Worm (Caenorhabditis elegans) whole organism, mixed stage, embryonic: ENCODE measurements around the gene C47A4.1.
A peak's percentile ranks its signal among the peaks of the same experiment; 100 is the strongest.

Source experiments
- M03D4.4 ChIP-seq: sonication (generic microtip); optimal IDR thresholded peaks from 2 replicates; lab custom pipeline; 2017; ENCODE audit warnings: mild to moderate bottlenecking, missing genetic modification characterization, missing compliant biosample characterization
- bed-3 ChIP-seq: fragments of 200-800 bp; sonication (Bioruptor generic); optimal IDR thresholded peaks from 3 replicates; lab custom pipeline; 2018; ENCODE audit warnings: mild to moderate bottlenecking, missing genetic modification characterization, moderate library complexity, missing compliant biosample characterization
- blmp-1 ChIP-seq: fragments of 150-350 bp; optimal IDR thresholded peaks from 2 replicates; lab custom pipeline; 2014; ENCODE audit warnings: missing biosample characterization, missing genetic modification characterization
- ceh-39 ChIP-seq: fragments of 150-350 bp; optimal IDR thresholded peaks from 2 replicates; lab custom pipeline; 2014; ENCODE audit warnings: missing biosample characterization, missing genetic modification characterization
- ceh-43 ChIP-seq: fragments of 200-800 bp; sonication (Bioruptor generic); optimal IDR thresholded peaks from 2 replicates; lab custom pipeline; 2018; ENCODE audit warnings: mild to moderate bottlenecking, missing genetic modification characterization, moderate library complexity, missing compliant biosample characterization
- ceh-83 ChIP-seq: fragments of 200-800 bp; sonication (Bioruptor generic); optimal IDR thresholded peaks from 2 replicates; lab custom pipeline; 2018; ENCODE audit warnings: mild to moderate bottlenecking, missing genetic modification characterization, missing compliant biosample characterization
- elt-1 ChIP-seq: sonication (generic microtip); optimal IDR thresholded peaks from 2 replicates; lab custom pipeline; 2017; ENCODE audit warnings: missing genetic modification characterization, mild to moderate bottlenecking, missing compliant biosample characterization, antibody characterized with exemption, moderate library complexity, borderline replicate concordance; ENCODE audit not compliant: insufficient read depth
- elt-3 ChIP-seq: fragments of 150-350 bp; optimal IDR thresholded peaks from 2 replicates; lab custom pipeline; 2014; ENCODE audit warnings: missing biosample characterization, missing genetic modification characterization
- flh-1 ChIP-seq: fragments of 200-800 bp; sonication (Bioruptor generic); optimal IDR thresholded peaks from 2 replicates; lab custom pipeline; 2018; ENCODE audit warnings: mild to moderate bottlenecking, missing genetic modification characterization, moderate library complexity, missing compliant biosample characterization
- ham-2 ChIP-seq: fragments of 200-800 bp; sonication (Bioruptor generic); optimal IDR thresholded peaks from 2 replicates; lab custom pipeline; 2018; ENCODE audit warnings: mild to moderate bottlenecking, missing genetic modification characterization, missing compliant biosample characterization
- hlh-1 ChIP-seq: fragments of 150-350 bp; optimal IDR thresholded peaks from 2 replicates; lab custom pipeline; 2014; ENCODE audit warnings: missing biosample characterization, missing genetic modification reagents, missing genetic modification characterization
- lin-13 ChIP-seq: fragments of 150-350 bp; optimal IDR thresholded peaks from 2 replicates; lab custom pipeline; 2014; ENCODE audit warnings: missing biosample characterization, missing genetic modification characterization
- mab-5 ChIP-seq: fragments of 150-350 bp; optimal IDR thresholded peaks from 2 replicates; lab custom pipeline; 2014; ENCODE audit warnings: missing biosample characterization, missing genetic modification characterization
- mep-1 ChIP-seq: fragments of 150-350 bp; optimal IDR thresholded peaks from 2 replicates; lab custom pipeline; 2017; ENCODE audit warnings: missing biosample characterization, missing genetic modification reagents, missing genetic modification characterization, inconsistent platforms
- mls-2 ChIP-seq: sonication (generic microtip); optimal IDR thresholded peaks from 2 replicates; lab custom pipeline; 2016; ENCODE audit warnings: mild to moderate bottlenecking, missing genetic modification characterization, moderate library complexity, missing compliant biosample characterization
- nhr-12 ChIP-seq: fragments of 150-350 bp; optimal IDR thresholded peaks from 2 replicates; lab custom pipeline; 2014; ENCODE audit warnings: missing biosample characterization, missing genetic modification characterization
- nhr-2 ChIP-seq: fragments of 150-350 bp; optimal IDR thresholded peaks from 2 replicates; lab custom pipeline; 2014; ENCODE audit warnings: missing biosample characterization, missing genetic modification characterization
- nhr-237 ChIP-seq: fragments of 150-350 bp; optimal IDR thresholded peaks from 2 replicates; lab custom pipeline; 2014; ENCODE audit warnings: missing biosample characterization, missing genetic modification characterization
- nhr-28 ChIP-seq: fragments of 150-350 bp; optimal IDR thresholded peaks from 2 replicates; lab custom pipeline; 2014; ENCODE audit warnings: missing biosample characterization, missing genetic modification characterization
- nhr-76 ChIP-seq: sonication (generic microtip); optimal IDR thresholded peaks from 2 replicates; lab custom pipeline; 2017; ENCODE audit warnings: missing biosample characterization, missing genetic modification characterization
- pha-4 ChIP-seq: fragments of 150-350 bp; optimal IDR thresholded peaks from 2 replicates; lab custom pipeline; 2018; ENCODE audit warnings: missing biosample characterization, missing genetic modification reagents, missing genetic modification characterization
- sem-2 ChIP-seq: fragments of 200-800 bp; sonication (Bioruptor generic); optimal IDR thresholded peaks from 2 replicates; lab custom pipeline; 2018; ENCODE audit warnings: mild to moderate bottlenecking, missing genetic modification characterization, missing compliant biosample characterization
- snpc-4 ChIP-seq: fragments of 150-350 bp; optimal IDR thresholded peaks from 2 replicates; lab custom pipeline; 2014; ENCODE audit warnings: missing biosample characterization, missing genetic modification characterization
- tbx-8 ChIP-seq: fragments of 200-800 bp; sonication (Bioruptor generic); optimal IDR thresholded peaks from 2 replicates; lab custom pipeline; 2018; ENCODE audit warnings: mild to moderate bottlenecking, missing genetic modification characterization, moderate library complexity, missing compliant biosample characterization
- unc-120 ChIP-seq: sonication (generic microtip); optimal IDR thresholded peaks from 2 replicates; lab custom pipeline; 2017; ENCODE audit warnings: missing genetic modification characterization, missing compliant biosample characterization; ENCODE audit not compliant: poor library complexity, severe bottlenecking
- unc-39 ChIP-seq: fragments of 150-350 bp; optimal IDR thresholded peaks from 2 replicates; lab custom pipeline; 2014; ENCODE audit warnings: missing biosample characterization, missing genetic modification characterization
- unc-62 ChIP-seq: fragments of 150-350 bp; optimal IDR thresholded peaks from 2 replicates; lab custom pipeline; 2014; ENCODE audit warnings: missing biosample characterization, missing genetic modification reagents, missing genetic modification characterization
- zip-8 ChIP-seq: fragments of 150-350 bp; optimal IDR thresholded peaks from 2 replicates; lab custom pipeline; 2014; ENCODE audit warnings: missing biosample characterization, missing genetic modification characterization
- ztf-11 ChIP-seq: fragments of 150-350 bp; optimal IDR thresholded peaks from 2 replicates; lab custom pipeline; 2014; ENCODE audit warnings: missing biosample characterization, missing genetic modification characterization

Gene C47A4.1

DNA sequence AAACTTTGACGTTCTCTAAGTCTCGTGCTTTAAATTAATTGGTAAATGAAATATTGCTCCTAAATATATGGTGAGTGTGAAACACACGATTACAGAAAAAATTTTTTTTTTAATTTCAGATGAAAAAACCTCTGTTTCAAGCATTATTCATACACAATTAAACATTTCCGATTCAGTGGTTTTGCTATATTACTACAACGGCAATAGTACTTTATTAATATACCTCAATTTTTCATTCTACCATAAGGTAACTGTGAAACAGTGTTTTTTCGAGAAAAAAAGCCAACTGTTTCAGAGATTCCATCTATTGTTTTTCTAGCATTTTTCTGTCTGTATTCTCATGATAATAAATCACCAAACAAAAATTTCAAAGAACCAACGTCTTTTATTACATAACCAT, 15.3 kb downstream of the C47A4.1 start:
- no peak for TF ChIP-seq nhr-76
- no peak for TF ChIP-seq hlh-1 (tag; lab: Kevin White, UChicago)
- TF ChIP-seq mep-1: no peak
- TF ChIP-seq zip-8: no peak
- TF ChIP-seq tbx-8 (GFP tag; lab: Kevin White, UChicago): no peak

DNA sequence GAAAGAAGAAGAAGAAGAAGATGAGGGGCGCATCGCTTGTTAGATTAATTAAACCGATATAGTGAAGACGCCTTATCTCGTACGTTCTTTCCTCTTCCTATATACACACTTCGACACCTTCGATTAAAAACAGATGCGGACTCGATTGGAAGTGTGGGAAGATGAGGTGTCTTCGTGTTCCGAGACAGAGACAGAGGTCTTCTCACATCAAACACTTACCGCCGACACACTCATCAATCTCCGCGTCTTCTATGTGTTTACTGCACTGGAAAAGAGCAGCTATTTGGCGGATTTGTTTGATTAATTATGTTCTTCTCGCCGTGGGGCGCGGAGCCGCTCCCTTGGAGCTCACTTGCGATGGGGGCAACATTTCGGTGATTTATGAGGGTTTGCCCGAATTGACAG, 16.8 kb downstream of the C47A4.1 start:
- TF ChIP-seq mep-1 (no peak), ztf-11 (tag; lab: Kevin White, UChicago) (no peak), mab-5 (peak; percentile 56), unc-62 (GFP tag; lab: Kevin White, UChicago) (peak; percentile 98), ham-2 (no peak), unc-120 (tag; lab: Kevin White, UChicago) (peak; percentile 41), ceh-39 (no peak), elt-1 (tag; lab: Kevin White, UChicago) (peak; percentile 87), hlh-1 (tag; lab: Kevin White, UChicago) (no peak), nhr-12 (no peak)
- TF ChIP-seq, all 35 proteins: peak for 4

DNA sequence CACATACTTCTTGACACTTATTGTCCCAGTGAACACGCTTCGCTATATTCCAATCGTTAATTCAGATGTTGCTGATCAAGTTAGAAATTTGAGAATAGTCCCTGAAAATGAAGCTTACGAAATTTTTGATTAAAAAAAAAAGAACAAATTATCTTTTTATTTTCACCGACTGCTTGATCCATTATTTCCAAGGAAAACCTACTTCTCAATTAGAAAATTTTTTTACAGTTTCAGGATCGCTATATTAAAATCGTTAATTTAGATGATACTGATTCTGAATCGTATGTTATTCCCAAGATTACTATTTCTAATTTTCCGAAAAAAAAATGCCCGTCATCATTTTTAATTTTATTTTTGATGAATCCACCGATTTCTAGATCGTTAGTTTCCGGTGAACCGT, 17.6 kb downstream of the C47A4.1 start, which contains the start of gene T23G4.127:
T23G4.127 (minus strand) TSS at position 101 of the 400 bp plus-strand sequence.
- TF ChIP-seq nhr-237 (tag; lab: Kevin White, UChicago) (no peak), snpc-4 (tag; lab: Kevin White, UChicago) (no peak), nhr-28 (no peak), mab-5 (no peak), nhr-2 (tag; lab: Kevin White, UChicago) (no peak), ztf-11 (tag; lab: Kevin White, UChicago) (no peak), M03D4.4 (no peak), ceh-39 (no peak), elt-3 (tag; lab: Kevin White, UChicago) (no peak), lin-13 (tag; lab: Kevin White, UChicago) (no peak)
- TF ChIP-seq, all 35 proteins: peak for 0

ce11 chrIV:13696900-13697299, 19.3 kb downstream of the C47A4.1 start:
- TF ChIP-seq ham-2 (no peak), unc-39 (tag; lab: Kevin White, UChicago) (no peak), flh-1 (GFP tag; lab: Kevin White, UChicago) (no peak), nhr-2 (tag; lab: Kevin White, UChicago) (no peak), mls-2 (tag; lab: Kevin White, UChicago) (no peak), M03D4.4 (no peak), sem-2 (GFP tag; lab: Kevin White, UChicago) (no peak), pha-4 (tag; lab: Kevin White, UChicago) (no peak), ztf-11 (tag; lab: Kevin White, UChicago) (no peak), hlh-1 (tag; lab: Kevin White, UChicago) (no peak), blmp-1 (tag; lab: Kevin White, UChicago) (no peak), mab-5 (no peak)

- TF ChIP-seq ceh-83 (GFP tag; lab: Kevin White, UChicago) (no peak), elt-3 (tag; lab: Kevin White, UChicago) (no peak), mls-2 (tag; lab: Kevin White, UChicago) (no peak), mab-5 (peak; percentile 70), unc-120 (tag; lab: Kevin White, UChicago) (peak; percentile 33), unc-62 (GFP tag; lab: Kevin White, UChicago) (peak; percentile 99), elt-1 (tag; lab: Kevin White, UChicago) (peak; percentile 29), hlh-1 (tag; lab: Kevin White, UChicago) (peak; percentile 44), nhr-2 (tag; lab: Kevin White, UChicago) (peak; percentile 82)
Measured at ce11 chrIV:13695720-13696364, 20.3 kb downstream of the C47A4.1 start.

- TF ChIP-seq flh-1 (GFP tag; lab: Kevin White, UChicago) (no peak), snpc-4 (tag; lab: Kevin White, UChicago) (no peak), bed-3 (GFP tag; lab: Kevin White, UChicago) (no peak), ceh-43 (no peak)
Measured at ce11 chrIV:13695302-13695701, 20.9 kb downstream of the C47A4.1 start.
